Fruit fly (Drosophila melanogaster) whole organism, embryonic: ENCODE data around the gene Ndae1.

Experiments used
- Atf3 ChIP-seq: fragments of 200-800 bp; sonication (Bioruptor generic); optimal IDR thresholded peaks from 3 replicates; lab custom pipeline; 2016; ENCODE audit warnings: missing biosample characterization, missing genetic modification characterization
- Blimp-1 ChIP-seq: fragments of 200-800 bp; sonication (Bioruptor generic); optimal IDR thresholded peaks from 3 replicates; lab custom pipeline; 2018; ENCODE audit warnings: missing biosample characterization, missing genetic modification characterization, mild to moderate bottlenecking, moderate library complexity, missing genetic modification reagents
- CG10209 ChIP-seq: fragments of 200-800 bp; sonication (Bioruptor generic); optimal IDR thresholded peaks from 3 replicates; lab custom pipeline; 2017; ENCODE audit warnings: missing biosample characterization, mild to moderate bottlenecking, missing genetic modification characterization, missing genetic modification reagents
- CG10959 ChIP-seq: fragments of 200-800 bp; sonication (Bioruptor generic); IDR thresholded peaks from 2 replicates; pipeline ENCODE4 v1.3.6; 2022; ENCODE audit warnings: missing biosample characterization, missing genetic modification characterization
- CG12071 ChIP-seq: fragments of 200-800 bp; sonication (Bioruptor generic); optimal IDR thresholded peaks from 3 replicates; lab custom pipeline; 2018; ENCODE audit warnings: missing biosample characterization, mild to moderate bottlenecking, missing genetic modification characterization
- CG1233 ChIP-seq: fragments of 200-800 bp; sonication (Bioruptor generic); optimal IDR thresholded peaks from 4 replicates; lab custom pipeline; 2018; ENCODE audit warnings: missing biosample characterization, mild to moderate bottlenecking, missing genetic modification characterization
- CG14014 ChIP-seq: fragments of 200-800 bp; sonication (Bioruptor generic); IDR thresholded peaks from 2 replicates; pipeline ENCODE4 v1.3.6; 2022; ENCODE audit warnings: missing biosample characterization, missing genetic modification characterization
- CG14667 ChIP-seq: fragments of 200-800 bp; sonication (Bioruptor generic); IDR thresholded peaks from 2 replicates; pipeline ENCODE4 v1.3.6; 2022; ENCODE audit warnings: missing biosample characterization, missing genetic modification characterization
- CG15479 ChIP-seq: fragments of 200-800 bp; sonication (Bioruptor generic); optimal IDR thresholded peaks from 3 replicates; lab custom pipeline; 2019; ENCODE audit warnings: missing biosample characterization, mild to moderate bottlenecking, missing genetic modification characterization, moderate library complexity
- CG15514 ChIP-seq: fragments of 200-800 bp; sonication (Bioruptor generic); optimal IDR thresholded peaks from 3 replicates; lab custom pipeline; 2017; ENCODE audit warnings: missing biosample characterization, missing genetic modification characterization, mild to moderate bottlenecking, moderate library complexity, missing genetic modification reagents
- CG1647 ChIP-seq: fragments of 200-800 bp; sonication (Bioruptor generic); optimal IDR thresholded peaks from 3 replicates; lab custom pipeline; 2016; ENCODE audit warnings: missing biosample characterization, missing genetic modification characterization
- CG17361 ChIP-seq: fragments of 200-800 bp; sonication (Bioruptor generic); IDR thresholded peaks from 3 replicates; pipeline ENCODE4 v1.3.6; 2022; ENCODE audit warnings: missing biosample characterization, missing genetic modification characterization
- CG32532 ChIP-seq: fragments of 200-800 bp; sonication (Bioruptor generic); IDR thresholded peaks from 2 replicates; pipeline ENCODE4 v1.3.6; 2022; ENCODE audit warnings: missing biosample characterization, missing genetic modification characterization
- CG3281 ChIP-seq: fragments of 200-800 bp; sonication (Bioruptor generic); optimal IDR thresholded peaks from 3 replicates; lab custom pipeline; 2017; ENCODE audit warnings: missing biosample characterization, mild to moderate bottlenecking, missing genetic modification characterization
- CG33557 ChIP-seq: fragments of 200-800 bp; sonication (Bioruptor generic); optimal IDR thresholded peaks from 2 replicates; lab custom pipeline; 2019; ENCODE audit warnings: missing biosample characterization, mild to moderate bottlenecking, missing genetic modification characterization, moderate library complexity
- CG3407 ChIP-seq: fragments of 200-800 bp; sonication (Bioruptor generic); optimal IDR thresholded peaks from 2 replicates; lab custom pipeline; 2018; ENCODE audit warnings: missing biosample characterization, mild to moderate bottlenecking, missing genetic modification characterization
- CG34376 ChIP-seq: fragments of 200-800 bp; sonication (Bioruptor generic); optimal IDR thresholded peaks from 2 replicates; lab custom pipeline; 2018; ENCODE audit warnings: missing biosample characterization, mild to moderate bottlenecking, missing genetic modification characterization
- CG34422 ChIP-seq: fragments of 200-800 bp; sonication (Bioruptor generic); IDR thresholded peaks from 3 replicates; pipeline ENCODE4 v1.3.6; 2022; ENCODE audit warnings: missing biosample characterization, missing genetic modification characterization
- CG3726 ChIP-seq: fragments of 200-800 bp; sonication (Bioruptor generic); IDR thresholded peaks from 3 replicates; pipeline ENCODE4, ENCODE4 v1.3.6; 2022; ENCODE audit warnings: missing biosample characterization, missing genetic modification characterization
- CG4282 ChIP-seq: fragments of 200-800 bp; sonication (Bioruptor generic); optimal IDR thresholded peaks from 2 replicates; lab custom pipeline; 2016; ENCODE audit warnings: missing biosample characterization, missing genetic modification characterization
- CG6272 ChIP-seq: fragments of 200-800 bp; sonication (Bioruptor generic); IDR thresholded peaks from 2 replicates; pipeline ENCODE4 v1.3.6; 2022; ENCODE audit warnings: missing biosample characterization, missing genetic modification characterization
- CG7987 ChIP-seq: fragments of 200-800 bp; sonication (Bioruptor generic); optimal IDR thresholded peaks from 2 replicates; lab custom pipeline; 2018; ENCODE audit warnings: missing biosample characterization, mild to moderate bottlenecking, missing genetic modification characterization, moderate library complexity
- CG8944 ChIP-seq: fragments of 200-800 bp; sonication (Bioruptor generic); optimal IDR thresholded peaks from 3 replicates; lab custom pipeline; 2016; ENCODE audit warnings: missing biosample characterization, missing genetic modification characterization
- CG9727 ChIP-seq: fragments of 200-800 bp; sonication (Bioruptor generic); optimal IDR thresholded peaks from 3 replicates; lab custom pipeline; 2017; ENCODE audit warnings: missing biosample characterization, mild to moderate bottlenecking, missing genetic modification characterization
- CTCF ChIP-seq: fragments of 200-800 bp; sonication (Bioruptor generic); optimal IDR thresholded peaks from 2 replicates; lab custom pipeline; 2017; ENCODE audit warnings: missing biosample characterization, mild to moderate bottlenecking, missing genetic modification characterization, moderate library complexity
- Dref ChIP-seq: fragments of 200-800 bp; sonication (Bioruptor generic); IDR thresholded peaks from 2 replicates; pipeline ENCODE4 v1.3.6; 2022; ENCODE audit warnings: missing biosample characterization, missing genetic modification characterization
- HLH54F ChIP-seq: fragments of 200-800 bp; sonication (Bioruptor generic); optimal IDR thresholded peaks from 3 replicates; lab custom pipeline; 2016; ENCODE audit warnings: missing biosample characterization, missing genetic modification characterization
- Hmr ChIP-seq: fragments of 200-800 bp; sonication (Bioruptor generic); optimal IDR thresholded peaks from 3 replicates; lab custom pipeline; 2017; ENCODE audit warnings: mild to moderate bottlenecking, missing biosample characterization, missing genetic modification reagents, missing genetic modification characterization
- Lpt ChIP-seq: fragments of >200 bp; optimal IDR thresholded peaks from 2 replicates; lab custom pipeline; 2018; ENCODE audit warnings: missing biosample characterization, missing genetic modification characterization
- NK7.1 ChIP-seq: fragments of 200-800 bp; sonication (Bioruptor generic); optimal IDR thresholded peaks from 3 replicates; lab custom pipeline; 2016; ENCODE audit warnings: missing biosample characterization, missing genetic modification characterization
- Neu2 ChIP-seq: fragments of 200-800 bp; sonication (Bioruptor generic); optimal IDR thresholded peaks from 3 replicates; lab custom pipeline; 2016; ENCODE audit warnings: missing biosample characterization, missing genetic modification characterization, borderline replicate concordance
- Nf-YA ChIP-seq: fragments of 200-800 bp; sonication (Bioruptor generic); IDR thresholded peaks from 2 replicates; pipeline ENCODE4 v1.3.6; 2022; ENCODE audit warnings: missing biosample characterization, missing genetic modification characterization
- Oli ChIP-seq: fragments of 200-800 bp; sonication (Bioruptor generic); optimal IDR thresholded peaks from 2 replicates; lab custom pipeline; 2018; ENCODE audit warnings: missing biosample characterization, mild to moderate bottlenecking, missing genetic modification characterization, moderate library complexity
- Sox100B ChIP-seq: fragments of 200-800 bp; sonication (Bioruptor generic); optimal IDR thresholded peaks from 3 replicates; lab custom pipeline; 2018; ENCODE audit warnings: missing biosample characterization, mild to moderate bottlenecking, missing genetic modification characterization
- Sry-δ ChIP-seq: fragments of 200-800 bp; sonication (Bioruptor generic); optimal IDR thresholded peaks from 2 replicates; lab custom pipeline; 2016; ENCODE audit warnings: missing biosample characterization, missing genetic modification characterization
- Xrp1 ChIP-seq: fragments of 200-800 bp; sonication (Bioruptor generic); IDR thresholded peaks from 2 replicates; pipeline ENCODE4 v1.3.6; 2022; ENCODE audit warnings: missing biosample characterization, missing genetic modification characterization
- aop ChIP-seq: fragments of 200-800 bp; sonication (Bioruptor generic); IDR thresholded peaks from 2 replicates; pipeline ENCODE4 v1.3.6; 2022; ENCODE audit warnings: missing biosample characterization, missing genetic modification characterization
- bcd ChIP-seq: fragments of 200-800 bp; sonication (Bioruptor generic); optimal IDR thresholded peaks from 2 replicates; lab custom pipeline; 2017; ENCODE audit warnings: missing biosample characterization, mild to moderate bottlenecking, missing genetic modification characterization
- chinmo ChIP-seq: fragments of 200-800 bp; sonication (Bioruptor generic); IDR thresholded peaks from 4 replicates; pipeline ENCODE4 v1.3.6; 2022; ENCODE audit warnings: missing biosample characterization, missing genetic modification characterization; ENCODE audit not compliant: partially characterized antibody
- crc ChIP-seq: fragments of 200-800 bp; sonication (Bioruptor generic); optimal IDR thresholded peaks from 2 replicates; lab custom pipeline; 2016; ENCODE audit warnings: missing biosample characterization, missing genetic modification characterization
- gsb-n ChIP-seq: fragments of 200-800 bp; sonication (Bioruptor generic); optimal IDR thresholded peaks from 3 replicates; lab custom pipeline; 2018; ENCODE audit warnings: missing biosample characterization, mild to moderate bottlenecking, missing genetic modification characterization
- her ChIP-seq: fragments of 200-800 bp; sonication (Bioruptor generic); optimal IDR thresholded peaks from 2 replicates; lab custom pipeline; 2016; ENCODE audit warnings: missing biosample characterization, missing genetic modification characterization
- jigr1 ChIP-seq: fragments of 200-800 bp; sonication (Bioruptor generic); IDR thresholded peaks from 3 replicates; pipeline ENCODE4 v1.3.6; 2022; ENCODE audit warnings: missing biosample characterization, missing genetic modification characterization
- klu ChIP-seq: fragments of 200-800 bp; sonication (Bioruptor generic); IDR thresholded peaks from 2 replicates; pipeline ENCODE4 v1.3.6; 2022; ENCODE audit warnings: missing biosample characterization, missing genetic modification characterization
- lbe ChIP-seq: fragments of 200-800 bp; sonication (Bioruptor generic); optimal IDR thresholded peaks from 2 replicates; lab custom pipeline; 2016; ENCODE audit warnings: missing biosample characterization, mild to moderate bottlenecking, missing genetic modification characterization
- lilli ChIP-seq: fragments of 200-800 bp; sonication (Bioruptor generic); optimal IDR thresholded peaks from 3 replicates; lab custom pipeline; 2016; ENCODE audit warnings: missing biosample characterization, missing genetic modification characterization
- maf-S ChIP-seq: fragments of 200-800 bp; sonication (Bioruptor generic); optimal IDR thresholded peaks from 2 replicates; lab custom pipeline; 2016; ENCODE audit warnings: missing biosample characterization, missing genetic modification characterization
- oc ChIP-seq: fragments of 200-800 bp; sonication (Bioruptor generic); optimal IDR thresholded peaks from 2 replicates; lab custom pipeline; 2018; ENCODE audit warnings: missing biosample characterization, mild to moderate bottlenecking, missing genetic modification characterization, moderate library complexity
- repo ChIP-seq: fragments of 200-800 bp; sonication (Bioruptor generic); optimal IDR thresholded peaks from 2 replicates; lab custom pipeline; 2016; ENCODE audit warnings: missing biosample characterization, missing genetic modification characterization
- row ChIP-seq: fragments of 200-800 bp; sonication (Bioruptor generic); IDR thresholded peaks from 3 replicates; pipeline ENCODE4 v1.3.6; 2022; ENCODE audit warnings: missing biosample characterization, missing genetic modification characterization
- ssp ChIP-seq: fragments of 200-800 bp; sonication (Bioruptor generic); IDR thresholded peaks from 2 replicates; pipeline ENCODE4 v1.3.6; 2022; ENCODE audit warnings: missing biosample characterization, missing genetic modification characterization
- ttk ChIP-seq: fragments of 200-800 bp; sonication (Bioruptor generic); IDR thresholded peaks from 2 replicates; pipeline ENCODE4 v2.1.2; 2022; ENCODE audit warnings: missing biosample characterization, missing genetic modification characterization
- tx ChIP-seq: fragments of 200-800 bp; sonication (Bioruptor generic); optimal IDR thresholded peaks from 2 replicates; lab custom pipeline; 2016; ENCODE audit warnings: missing biosample characterization, missing genetic modification characterization

Ndae1 gene

dm6 chr2L:7239310-7239709 lies 9.8 kb downstream of the Ndae1 start (continued):
- no peak for TF ChIP-seq Dref
- peak; percentile 36; the same call in 1 of the 2 replicates for TF ChIP-seq Xrp1 (GFP tag; lab: Robert Waterston, UW)
- no peak for TF ChIP-seq Sox100B
- TF ChIP-seq CG10209: peak; percentile 45
- no peak for TF ChIP-seq CG4282 (GFP tag; lab: Kevin White, UChicago)
- TF ChIP-seq Atf3 (GFP tag; lab: Kevin White, UChicago): no peak
- TF ChIP-seq chinmo (GFP tag; lab: Robert Waterston, UW): no peak
- no peak for TF ChIP-seq CG3726 (GFP tag; lab: Robert Waterston, UW)
- peak; percentile 80 for TF ChIP-seq lbe (GFP tag; lab: Kevin White, UChicago)
- no peak for TF ChIP-seq CG8944 (GFP tag; lab: Kevin White, UChicago)
- peak; percentile 14 for TF ChIP-seq her
- no peak for TF ChIP-seq Neu2 (GFP tag; lab: Kevin White, UChicago)
- TF ChIP-seq CG1647 (GFP tag; lab: Kevin White, UChicago): peak; percentile 33
- no peak for TF ChIP-seq Oli (tag; lab: Kevin White, UChicago)
- peak; percentile 1 for TF ChIP-seq Sry-δ (GFP tag; lab: Kevin White, UChicago)
- TF ChIP-seq CG3281 (GFP tag; lab: Kevin White, UChicago): peak; percentile 60
- peak; percentile 53 for TF ChIP-seq CG7987
- TF ChIP-seq ttk (GFP tag; lab: Robert Waterston, UW): no peak
- TF ChIP-seq lilli: peak; percentile 20
- TF ChIP-seq Nf-YA (GFP tag; lab: Robert Waterston, UW): 0 out of 2 replicates have a peak, but pooled peaks have one; percentile 39
- no peak for TF ChIP-seq CG34422 (GFP tag; lab: Robert Waterston, UW)
- TF ChIP-seq CG14667 (GFP tag; lab: Robert Waterston, UW): no peak
- TF ChIP-seq CG12071: peak; percentile 32
- peak; percentile 6 for TF ChIP-seq crc (GFP tag; lab: Kevin White, UChicago)
- peak; percentile 50 for TF ChIP-seq CG15514 (GFP tag; lab: Kevin White, UChicago)
- peak; percentile 23 for TF ChIP-seq CG34376
- TF ChIP-seq HLH54F (GFP tag; lab: Kevin White, UChicago): no peak
- no peak for TF ChIP-seq row
- TF ChIP-seq CG1233 (GFP tag; lab: Kevin White, UChicago): peak; percentile 16
- no peak for TF ChIP-seq tx (GFP tag; lab: Kevin White, UChicago)
- peak; percentile 70 for TF ChIP-seq Hmr
- no peak for TF ChIP-seq Lpt (GFP tag; lab: Kevin White, UChicago)
- TF ChIP-seq CG6272 (GFP tag; lab: Robert Waterston, UW): no peak
- peak; percentile 30 for TF ChIP-seq bcd (GFP tag; lab: Kevin White, UChicago)
- TF ChIP-seq CG10959 (GFP tag; lab: Robert Waterston, UW): no peak
- TF ChIP-seq aop (GFP tag; lab: Robert Waterston, UW): no peak
- no peak for TF ChIP-seq oc (tag; lab: Kevin White, UChicago)
- no peak for TF ChIP-seq ssp (GFP tag; lab: Robert Waterston, UW)
- no peak for TF ChIP-seq Blimp-1 (GFP tag; lab: Kevin White, UChicago)
- no peak for TF ChIP-seq CTCF
- peak; percentile 31; the same call in 1 of the 2 replicates for TF ChIP-seq CG14014
- TF ChIP-seq maf-S (GFP tag; lab: Kevin White, UChicago): peak; percentile 33
- TF ChIP-seq CG32532 (GFP tag; lab: Robert Waterston, UW): no peak
- TF ChIP-seq jigr1 (GFP tag; lab: Robert Waterston, UW): no peak
- no peak for TF ChIP-seq gsb-n
- TF ChIP-seq CG9727 (GFP tag; lab: Kevin White, UChicago): peak; percentile 66
- TF ChIP-seq repo (GFP tag; lab: Kevin White, UChicago): peak; percentile 5
- peak; percentile 37 for TF ChIP-seq NK7.1 (GFP tag; lab: Kevin White, UChicago)
- TF ChIP-seq klu (GFP tag; lab: Robert Waterston, UW): no peak
- TF ChIP-seq CG17361: no peak
- no peak for TF ChIP-seq CG15479 (GFP tag; lab: Kevin White, UChicago)
- no peak for TF ChIP-seq CG33557 (GFP tag; lab: Kevin White, UChicago)
- peak; percentile 18 for TF ChIP-seq CG3407
